In the genomic region with DNA sequence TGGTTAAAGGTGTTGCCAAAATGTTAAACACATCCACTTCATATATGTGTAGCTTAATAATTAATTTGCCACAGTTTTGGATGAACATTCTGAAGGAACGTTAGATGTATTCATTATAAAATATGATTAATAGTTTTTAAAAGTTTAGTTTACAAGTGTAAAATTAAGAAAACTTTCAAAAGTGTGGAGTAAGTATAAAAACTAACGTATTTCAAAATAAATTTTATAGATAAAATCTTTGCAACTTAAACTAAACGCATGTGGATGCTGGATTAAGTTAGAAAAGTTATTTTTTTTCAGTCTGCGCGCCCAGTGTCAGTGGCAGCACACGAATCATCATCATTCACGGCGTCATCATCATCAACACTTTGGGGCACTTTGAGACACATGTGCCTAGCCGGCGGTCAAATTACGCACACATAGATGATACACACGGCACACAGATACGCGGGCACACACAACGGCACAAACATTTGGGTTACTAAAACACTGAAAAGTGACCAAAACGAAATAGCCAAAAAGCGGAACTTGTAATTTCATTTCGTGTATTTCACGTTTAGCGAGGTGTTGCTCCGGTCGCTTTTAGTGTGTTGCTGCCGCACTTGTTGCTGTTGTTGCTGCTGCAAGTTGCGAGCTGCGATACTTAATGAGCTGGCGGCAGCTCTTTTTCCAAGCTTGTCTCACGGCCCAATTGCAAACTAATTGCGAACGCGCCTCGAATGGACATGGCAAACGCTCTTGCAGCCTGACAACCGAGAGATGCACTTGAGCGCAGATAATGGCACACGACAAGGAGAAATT, we compare ENCODE assay signal across 1 fruit fly cellular context.
TF ChIP-seq lines count a peak whose summit lies in the region.

No protein-coding gene starts in this region.

TF ChIP-seq in whole organism, embryonic, 481 proteins besides CTCF, POLR2A, EP300 and RAD21 (continued from another document and continues in another):
- no peak for TF ChIP-seq CG15479 (GFP tag; optimal IDR thresholded peaks at IDR 0.05; lab: Kevin White, UChicago)
- TF ChIP-seq CG1602 (GFP tag; optimal IDR thresholded peaks at IDR 0.05; lab: Kevin White, UChicago) = peak; percentile 26
- no peak for TF ChIP-seq CG4328 (GFP tag; optimal IDR thresholded peaks at IDR 0.05; lab: Kevin White, UChicago)
- no peak for TF ChIP-seq CG34224 (GFP tag; IDR thresholded peaks at IDR 0.05; lab: Robert Waterston, UW; ENCODE audit: partially characterized antibody)
- TF ChIP-seq CG11093 (GFP tag; IDR thresholded peaks at IDR 0.05; lab: Robert Waterston, UW) = peak; percentile 49; the same call in 1 of the 3 replicates
- TF ChIP-seq disco-r (GFP tag; optimal IDR thresholded peaks at IDR 0.05; lab: Kevin White, UChicago) = no peak
- no peak for TF ChIP-seq ttk (GFP tag; IDR thresholded peaks at IDR 0.05; lab: Robert Waterston, UW)
- TF ChIP-seq hth (optimal IDR thresholded peaks at IDR 0.05; lab: Kevin White, UChicago) = no peak
- TF ChIP-seq CG6854 (GFP tag; optimal IDR thresholded peaks at IDR 0.05; lab: Kevin White, UChicago) = peak; percentile 42
- TF ChIP-seq CG8388 (GFP tag; optimal IDR thresholded peaks at IDR 0.05; lab: Kevin White, UChicago) = peak; percentile 11
- TF ChIP-seq HLH3B (GFP tag; IDR thresholded peaks at IDR 0.05; lab: Robert Waterston, UW) = peak; percentile 70
- peak; percentile 10 for TF ChIP-seq lab (GFP tag; optimal IDR thresholded peaks at IDR 0.05; lab: Kevin White, UChicago)
- no peak for TF ChIP-seq CG7963 (GFP tag; IDR thresholded peaks at IDR 0.05; lab: Robert Waterston, UW; ENCODE audit: partially characterized antibody)
- TF ChIP-seq kah (GFP tag; optimal IDR thresholded peaks at IDR 0.05; lab: Kevin White, UChicago) = no peak
- TF ChIP-seq CG11560 (tag; IDR thresholded peaks at IDR 0.05; lab: Robert Waterston, UW) = no peak
- TF ChIP-seq Ets65A (GFP tag; lab: Kevin White, UChicago) = peak; percentile 27
- peak; percentile 47 for TF ChIP-seq CG17385 (GFP tag; optimal IDR thresholded peaks at IDR 0.05; lab: Kevin White, UChicago)
- TF ChIP-seq ind (GFP tag; optimal IDR thresholded peaks at IDR 0.05; lab: Kevin White, UChicago) = peak; percentile 36
- TF ChIP-seq Med (GFP tag; lab: Kevin White, UChicago) = no peak
- TF ChIP-seq stc (GFP tag; IDR thresholded peaks at IDR 0.05; lab: Robert Waterston, UW) = peak; percentile 61
- no peak for TF ChIP-seq CG1832 (GFP tag; optimal IDR thresholded peaks at IDR 0.05; lab: Kevin White, UChicago)
- no peak for TF ChIP-seq CG7745 (tag; optimal IDR thresholded peaks at IDR 0.05; lab: Kevin White, UChicago)
- peak; percentile 12 for TF ChIP-seq Fer1 (GFP tag; optimal IDR thresholded peaks at IDR 0.05; lab: Kevin White, UChicago)
- no peak for TF ChIP-seq CG8281 (tag; optimal IDR thresholded peaks at IDR 0.05; lab: Kevin White, UChicago)
- TF ChIP-seq CG1529 (GFP tag; optimal IDR thresholded peaks at IDR 0.05; lab: Kevin White, UChicago) = peak; percentile 27
- TF ChIP-seq org-1 (GFP tag; optimal IDR thresholded peaks at IDR 0.05; lab: Kevin White, UChicago) = peak; percentile 65
- TF ChIP-seq CG3065 (GFP tag; optimal IDR thresholded peaks at IDR 0.05; lab: Kevin White, UChicago) = no peak
- TF ChIP-seq exex (tag; optimal IDR thresholded peaks at IDR 0.05; lab: Kevin White, UChicago) = no peak
- TF ChIP-seq CG12299 (tag; optimal IDR thresholded peaks at IDR 0.05; lab: Kevin White, UChicago) = peak; percentile 6
- TF ChIP-seq CG31224 (GFP tag; IDR thresholded peaks at IDR 0.05; lab: Robert Waterston, UW) = no peak; the same call in 1 of the 2 replicates
- TF ChIP-seq CG4360 (GFP tag; IDR thresholded peaks at IDR 0.05; lab: Robert Waterston, UW) = no peak
- no peak for TF ChIP-seq ara (GFP tag; IDR thresholded peaks at IDR 0.05; lab: Robert Waterston, UW)
- TF ChIP-seq Six4 (GFP tag; optimal IDR thresholded peaks at IDR 0.05; lab: Kevin White, UChicago) = peak; percentile 53
- no peak for TF ChIP-seq cato (GFP tag; optimal IDR thresholded peaks at IDR 0.05; lab: Kevin White, UChicago; ENCODE audit: borderline replicate concordance)
- TF ChIP-seq CG7372 (GFP tag; IDR thresholded peaks at IDR 0.05; lab: Robert Waterston, UW) = peak; percentile 22; the same call in 1 of the 2 replicates
- peak; percentile 28 for TF ChIP-seq Bteb2 (GFP tag; optimal IDR thresholded peaks at IDR 0.05; lab: Kevin White, UChicago)
- no peak for TF ChIP-seq pros (GFP tag; optimal IDR thresholded peaks at IDR 0.05; lab: Kevin White, UChicago)
- peak; percentile 50; the same call in 1 of the 2 replicates for TF ChIP-seq Xrp1 (GFP tag; IDR thresholded peaks at IDR 0.05; lab: Robert Waterston, UW)
- peak; percentile 64; the same call in 1 of the 2 replicates for TF ChIP-seq CG32767 (GFP tag; IDR thresholded peaks at IDR 0.05; lab: Robert Waterston, UW)
- no peak for TF ChIP-seq Mes4 (GFP tag; optimal IDR thresholded peaks at IDR 0.05; lab: Kevin White, UChicago)
- no peak for TF ChIP-seq CG16779 (GFP tag; IDR thresholded peaks at IDR 0.05; lab: Robert Waterston, UW)
- TF ChIP-seq CG3726 (GFP tag; IDR thresholded peaks at IDR 0.05; lab: Robert Waterston, UW) = peak; percentile 36; the same call in 1 of the 3 replicates
- TF ChIP-seq pfk (GFP tag; optimal IDR thresholded peaks at IDR 0.05; lab: Kevin White, UChicago) = no peak
- TF ChIP-seq stwl (tag; optimal IDR thresholded peaks at IDR 0.05; lab: Kevin White, UChicago) = no peak
- no peak for TF ChIP-seq CG14860 (GFP tag; IDR thresholded peaks at IDR 0.05; lab: Robert Waterston, UW; ENCODE audit: partially characterized antibody)
- TF ChIP-seq chm (GFP tag; IDR thresholded peaks at IDR 0.05; lab: Robert Waterston, UW) = no peak
- no peak for TF ChIP-seq h (optimal IDR thresholded peaks at IDR 0.05; lab: Kevin White, UChicago)
- TF ChIP-seq CG3995 (GFP tag; optimal IDR thresholded peaks at IDR 0.05; lab: Kevin White, UChicago) = no peak
- TF ChIP-seq Sry-δ (GFP tag; optimal IDR thresholded peaks at IDR 0.05; lab: Kevin White, UChicago) = no peak
- no peak for TF ChIP-seq emc (GFP tag; optimal IDR thresholded peaks at IDR 0.05; lab: Kevin White, UChicago)
- TF ChIP-seq CG11398 (GFP tag; optimal IDR thresholded peaks at IDR 0.05; lab: Kevin White, UChicago) = no peak
- peak; percentile 58 for TF ChIP-seq lmd (GFP tag; IDR thresholded peaks at IDR 0.05; lab: Robert Waterston, UW)
- no peak for TF ChIP-seq CG4707 (GFP tag; optimal IDR thresholded peaks at IDR 0.05; lab: Kevin White, UChicago)
- TF ChIP-seq CG4820 (GFP tag; optimal IDR thresholded peaks at IDR 0.05; lab: Kevin White, UChicago) = no peak
- TF ChIP-seq Awh (GFP tag; IDR thresholded peaks at IDR 0.05; lab: Robert Waterston, UW) = 0 out of 2 replicates have a peak, but pooled peaks have one; percentile 21
- 0 out of 2 replicates have a peak, but pooled peaks have one; percentile 11 for TF ChIP-seq NFAT (GFP tag; IDR thresholded peaks at IDR 0.05; lab: Robert Waterston, UW)
- no peak for TF ChIP-seq CG17912 (GFP tag; optimal IDR thresholded peaks at IDR 0.05; lab: Kevin White, UChicago)
- no peak for TF ChIP-seq bowl (GFP tag; IDR thresholded peaks at IDR 0.05; lab: Robert Waterston, UW)
- TF ChIP-seq CG9876 (GFP tag; optimal IDR thresholded peaks at IDR 0.05; lab: Kevin White, UChicago) = no peak
- peak; percentile 70 for TF ChIP-seq gem (tag; optimal IDR thresholded peaks at IDR 0.05; lab: Kevin White, UChicago)
- TF ChIP-seq Elba2 (GFP tag; optimal IDR thresholded peaks at IDR 0.05; lab: Kevin White, UChicago) = no peak
- no peak for TF ChIP-seq hkb (optimal IDR thresholded peaks at IDR 0.05; lab: Kevin White, UChicago)
- peak; percentile 72 for TF ChIP-seq hkb (GFP tag; IDR thresholded peaks at IDR 0.05; lab: Robert Waterston, UW)
- peak; percentile 65 for TF ChIP-seq sisA (GFP tag; IDR thresholded peaks at IDR 0.05; lab: Robert Waterston, UW)
- TF ChIP-seq CG2712 (tag; optimal IDR thresholded peaks at IDR 0.05; lab: Kevin White, UChicago) = peak; percentile 42
- peak; percentile 18 for TF ChIP-seq sug (tag; optimal IDR thresholded peaks at IDR 0.05; lab: Kevin White, UChicago)
- TF ChIP-seq dmrt99B (tag; optimal IDR thresholded peaks at IDR 0.05; lab: Kevin White, UChicago) = peak; percentile 79
- peak; percentile 62 for TF ChIP-seq nmo (GFP tag; optimal IDR thresholded peaks at IDR 0.05; lab: Kevin White, UChicago)
- peak; percentile 9 for TF ChIP-seq CG17829 (tag; optimal IDR thresholded peaks at IDR 0.05; lab: Kevin White, UChicago)
- peak; percentile 30 for TF ChIP-seq HHEX (GFP tag; optimal IDR thresholded peaks at IDR 0.05; lab: Kevin White, UChicago)
- peak in 1 of 2 experiments; percentile 83 for TF ChIP-seq eve (GFP tag; optimal IDR thresholded peaks at IDR 0.05; lab: Kevin White, UChicago)
- TF ChIP-seq CG6791 (GFP tag; IDR thresholded peaks at IDR 0.05; lab: Robert Waterston, UW; ENCODE audit: partially characterized antibody) = no peak
- peak; percentile 55 for TF ChIP-seq CG30431 (GFP tag; optimal IDR thresholded peaks at IDR 0.05; lab: Kevin White, UChicago)
- no peak for TF ChIP-seq p53 (GFP tag; optimal IDR thresholded peaks at IDR 0.05; lab: Kevin White, UChicago)
- peak; percentile 19 for TF ChIP-seq CG12104 (GFP tag; optimal IDR thresholded peaks at IDR 0.05; lab: Kevin White, UChicago)
- TF ChIP-seq CG17568 (GFP tag; optimal IDR thresholded peaks at IDR 0.05; lab: Kevin White, UChicago) = no peak
- no peak for TF ChIP-seq CG4282 (GFP tag; optimal IDR thresholded peaks at IDR 0.05; lab: Kevin White, UChicago)
- no peak for TF ChIP-seq CG17802 (tag; optimal IDR thresholded peaks at IDR 0.05; lab: Kevin White, UChicago)
- TF ChIP-seq CG15514 (GFP tag; optimal IDR thresholded peaks at IDR 0.05; lab: Kevin White, UChicago) = peak; percentile 14
- TF ChIP-seq NC2α (GFP tag; optimal IDR thresholded peaks at IDR 0.05; lab: Kevin White, UChicago) = no peak
- no peak for TF ChIP-seq CG1233 (GFP tag; optimal IDR thresholded peaks at IDR 0.05; lab: Kevin White, UChicago)
- TF ChIP-seq D (optimal IDR thresholded peaks at IDR 0.05; lab: Kevin White, UChicago) = no peak
- TF ChIP-seq D (GFP tag; optimal IDR thresholded peaks at IDR 0.05; lab: Kevin White, UChicago) = peak; percentile 34
- TF ChIP-seq fd3F (GFP tag; optimal IDR thresholded peaks at IDR 0.05; lab: Kevin White, UChicago) = peak; percentile 47
- TF ChIP-seq ewg (GFP tag; optimal IDR thresholded peaks at IDR 0.05; lab: Kevin White, UChicago) = peak; percentile 62
- no peak for TF ChIP-seq jing (GFP tag; optimal IDR thresholded peaks at IDR 0.05; lab: Kevin White, UChicago)
- no peak for TF ChIP-seq Rx (GFP tag; IDR thresholded peaks at IDR 0.05; lab: Robert Waterston, UW)
- TF ChIP-seq grn (GFP tag; optimal IDR thresholded peaks at IDR 0.05; lab: Kevin White, UChicago) = no peak
- 0 out of 2 replicates have a peak, but pooled peaks have one; percentile 51 for TF ChIP-seq dimm (GFP tag; IDR thresholded peaks at IDR 0.05; lab: Robert Waterston, UW)
- TF ChIP-seq phol (tag; optimal IDR thresholded peaks at IDR 0.05; lab: Kevin White, UChicago) = peak; percentile 52
- TF ChIP-seq Aef1 (GFP tag; IDR thresholded peaks at IDR 0.05; lab: Robert Waterston, UW) = peak; percentile 61; the same call in 1 of the 3 replicates
- peak; percentile 46 for TF ChIP-seq tin (GFP tag; optimal IDR thresholded peaks at IDR 0.05; lab: Kevin White, UChicago)
- TF ChIP-seq tll (GFP tag; optimal IDR thresholded peaks at IDR 0.05; lab: Kevin White, UChicago) = no peak
- TF ChIP-seq twi (tag; optimal IDR thresholded peaks at IDR 0.05; lab: Kevin White, UChicago) = peak; percentile 26
- no peak for TF ChIP-seq kni (GFP tag; optimal IDR thresholded peaks at IDR 0.05; lab: Kevin White, UChicago)
- TF ChIP-seq nerfin-2 (GFP tag; IDR thresholded peaks at IDR 0.05; lab: Robert Waterston, UW; ENCODE audit: partially characterized antibody) = no peak
- no peak for TF ChIP-seq nom (GFP tag; optimal IDR thresholded peaks at IDR 0.05; lab: Kevin White, UChicago)
- peak; percentile 10 for TF ChIP-seq Vsx1 (GFP tag; optimal IDR thresholded peaks at IDR 0.05; lab: Kevin White, UChicago)
- TF ChIP-seq Tbp (GFP tag; optimal IDR thresholded peaks at IDR 0.05; lab: Kevin White, UChicago) = no peak
- no peak for TF ChIP-seq gsb (GFP tag; IDR thresholded peaks at IDR 0.05; lab: Robert Waterston, UW)
- TF ChIP-seq CG2129 (GFP tag; IDR thresholded peaks at IDR 0.05; lab: Robert Waterston, UW; ENCODE audit: partially characterized antibody) = no peak
- TF ChIP-seq repo (GFP tag; optimal IDR thresholded peaks at IDR 0.05; lab: Kevin White, UChicago) = no peak
- peak; percentile 11; the same call in 1 of the 2 replicates for TF ChIP-seq al (GFP tag; IDR thresholded peaks at IDR 0.05; lab: Robert Waterston, UW)
- TF ChIP-seq Hr3 (GFP tag; optimal IDR thresholded peaks at IDR 0.05; lab: Kevin White, UChicago) = peak; percentile 32
- no peak for TF ChIP-seq vfl (GFP tag; optimal IDR thresholded peaks at IDR 0.05; lab: Kevin White, UChicago)
- TF ChIP-seq Sox102F (GFP tag; optimal IDR thresholded peaks at IDR 0.05; lab: Kevin White, UChicago) = peak; percentile 83
- no peak for TF ChIP-seq vnd (GFP tag; IDR thresholded peaks at IDR 0.05; lab: Robert Waterston, UW; ENCODE audit: partially characterized antibody)
- peak; percentile 78 for TF ChIP-seq CG7556 (GFP tag; optimal IDR thresholded peaks at IDR 0.05; lab: Kevin White, UChicago)
- no peak for TF ChIP-seq Lpt (GFP tag; optimal IDR thresholded peaks at IDR 0.05; lab: Kevin White, UChicago)
- TF ChIP-seq wor (GFP tag; IDR thresholded peaks at IDR 0.05; lab: Robert Waterston, UW) = peak; percentile 71
- TF ChIP-seq seq (GFP tag; IDR thresholded peaks at IDR 0.05; lab: Robert Waterston, UW) = no peak
- no peak for TF ChIP-seq CG12769 (tag; optimal IDR thresholded peaks at IDR 0.05; lab: Kevin White, UChicago)
- TF ChIP-seq scrt (GFP tag; optimal IDR thresholded peaks at IDR 0.05; lab: Kevin White, UChicago) = no peak
- TF ChIP-seq CG5245 (GFP tag; optimal IDR thresholded peaks at IDR 0.05; lab: Kevin White, UChicago) = no peak
- no peak for TF ChIP-seq cad (GFP tag; optimal IDR thresholded peaks at IDR 0.05; lab: Kevin White, UChicago)
- no peak for TF ChIP-seq Trl (optimal IDR thresholded peaks at IDR 0.05; lab: Kevin White, UChicago)
- no peak for TF ChIP-seq Trl (GFP tag; optimal IDR thresholded peaks at IDR 0.05; lab: Kevin White, UChicago)
- no peak for TF ChIP-seq CG13287 (GFP tag; IDR thresholded peaks at IDR 0.05; lab: Robert Waterston, UW; ENCODE audit: partially characterized antibody)
- no peak for TF ChIP-seq CG16815 (GFP tag; optimal IDR thresholded peaks at IDR 0.05; lab: Kevin White, UChicago)
- TF ChIP-seq nerfin-1 (tag; optimal IDR thresholded peaks at IDR 0.05; lab: Kevin White, UChicago) = no peak
- no peak for TF ChIP-seq Atf3 (GFP tag; optimal IDR thresholded peaks at IDR 0.05; lab: Kevin White, UChicago)
- no peak for TF ChIP-seq CG31388 (GFP tag; optimal IDR thresholded peaks at IDR 0.05; lab: Kevin White, UChicago)
- TF ChIP-seq CG8944 (GFP tag; optimal IDR thresholded peaks at IDR 0.05; lab: Kevin White, UChicago) = no peak
